Worm (Caenorhabditis elegans) whole organism, L4/young adult: ENCODE data around the gene such-1.

Source experiments
- W03F9.2 ChIP-seq: fragments of 150-350 bp; optimal IDR thresholded peaks from 2 replicates; lab custom pipeline; 2014; ENCODE audit warnings: missing biosample characterization, missing genetic modification characterization
- dao-5 ChIP-seq: sonication (generic microtip); optimal IDR thresholded peaks from 2 replicates; lab custom pipeline; 2016; ENCODE audit warnings: missing genotype, missing genetic modification characterization, moderate library complexity, missing compliant biosample characterization
- him-1 ChIP-seq: sonication (generic microtip); optimal IDR thresholded peaks from 2 replicates; lab custom pipeline; 2016; ENCODE audit warnings: missing genotype, missing genetic modification reagents, missing genetic modification characterization, missing compliant biosample characterization

Gene such-1

ce11 chrIII:11523504-11524025, at the start of gene such-1, which contains the start of gene Y66D12A.16:
Gene such-1, minus strand, starts transcription at chrIII:11523759.
Gene Y66D12A.16, plus strand, starts transcription at chrIII:11523554.
- TF ChIP-seq him-1 (tag; lab: Kevin White, UChicago) = no peak
- TF ChIP-seq dao-5 (tag; lab: Kevin White, UChicago) = no peak
- TF ChIP-seq W03F9.2 (tag; lab: Kevin White, UChicago) = no peak

- TF ChIP-seq him-1 (tag; lab: Kevin White, UChicago) = no peak
- TF ChIP-seq W03F9.2 (tag; lab: Kevin White, UChicago) = no peak
- no peak for TF ChIP-seq dao-5 (tag; lab: Kevin White, UChicago)
These were observed 44.3 kb upstream of the such-1 start, which contains the start of gene psme-3 for ce11 chrIII:11567837-11568236. Gene psme-3, plus strand, starts transcription at chrIII:11568137.

- no peak for TF ChIP-seq him-1 (tag; lab: Kevin White, UChicago)
- TF ChIP-seq dao-5 (tag; lab: Kevin White, UChicago) = no peak
- no peak for TF ChIP-seq W03F9.2 (tag; lab: Kevin White, UChicago)
These were observed 42.0 kb upstream of the such-1 start, which contains the start of gene Y66D12A.10 for ce11 chrIII:11565602-11566001. Gene Y66D12A.10, plus strand, starts transcription at chrIII:11565874.

DNA sequence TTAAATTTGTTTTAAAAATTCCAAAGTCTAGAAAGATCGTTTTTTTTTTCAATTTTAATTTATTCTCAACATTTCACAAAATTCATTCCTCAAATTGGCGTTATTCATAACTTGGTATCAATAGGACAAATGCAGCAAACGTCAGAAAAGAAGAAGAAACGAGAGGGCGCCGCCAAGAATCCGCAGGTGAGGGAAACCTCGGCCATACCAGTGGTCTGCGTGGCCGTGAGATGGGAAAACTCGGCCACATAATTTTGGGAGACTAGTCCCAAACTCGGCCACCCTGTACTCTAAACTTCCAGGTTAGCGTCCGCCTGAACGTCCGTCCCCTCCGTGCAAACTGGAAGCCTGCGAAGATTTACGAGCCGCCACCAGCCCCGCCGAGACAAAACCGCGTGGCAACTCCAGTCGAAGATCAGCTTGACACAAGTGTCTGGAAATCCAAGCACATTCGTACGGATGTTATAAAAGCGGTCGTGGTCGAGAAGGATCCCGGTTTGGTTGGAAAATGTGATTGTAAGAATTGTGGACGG, 39.9 kb upstream of the such-1 start, which contains the start of gene Y66D12A.11:
TSS of gene Y66D12A.11 (plus strand) at position 51 of the 533 bp plus-strand sequence.
- TF ChIP-seq W03F9.2 (tag; lab: Kevin White, UChicago) = no peak
- TF ChIP-seq dao-5 (tag; lab: Kevin White, UChicago) = no peak
- TF ChIP-seq him-1 (tag; lab: Kevin White, UChicago) = no peak

DNA sequence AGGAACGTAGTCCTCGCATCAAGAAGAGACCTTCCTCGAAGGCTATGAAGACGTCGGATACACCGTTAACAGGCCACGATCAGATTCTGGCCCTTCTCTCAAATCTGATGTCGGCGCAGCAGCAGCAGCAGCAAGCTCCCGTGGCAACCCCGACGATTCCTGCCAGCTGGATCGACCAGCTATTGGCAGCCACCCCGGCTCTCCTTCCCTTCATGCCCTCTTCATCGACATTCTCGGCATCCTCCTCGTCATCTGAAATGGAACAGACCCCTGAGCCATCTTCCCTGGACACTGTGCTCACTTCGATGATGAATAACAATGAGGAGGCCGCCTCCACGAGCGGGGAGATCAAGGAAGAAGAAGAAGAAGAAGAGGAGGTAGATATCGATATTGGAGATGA, 38.0 kb upstream of the such-1 start:
- no peak for TF ChIP-seq him-1 (tag; lab: Kevin White, UChicago)
- TF ChIP-seq dao-5 (tag; lab: Kevin White, UChicago) = no peak
- no peak for TF ChIP-seq W03F9.2 (tag; lab: Kevin White, UChicago)

DNA sequence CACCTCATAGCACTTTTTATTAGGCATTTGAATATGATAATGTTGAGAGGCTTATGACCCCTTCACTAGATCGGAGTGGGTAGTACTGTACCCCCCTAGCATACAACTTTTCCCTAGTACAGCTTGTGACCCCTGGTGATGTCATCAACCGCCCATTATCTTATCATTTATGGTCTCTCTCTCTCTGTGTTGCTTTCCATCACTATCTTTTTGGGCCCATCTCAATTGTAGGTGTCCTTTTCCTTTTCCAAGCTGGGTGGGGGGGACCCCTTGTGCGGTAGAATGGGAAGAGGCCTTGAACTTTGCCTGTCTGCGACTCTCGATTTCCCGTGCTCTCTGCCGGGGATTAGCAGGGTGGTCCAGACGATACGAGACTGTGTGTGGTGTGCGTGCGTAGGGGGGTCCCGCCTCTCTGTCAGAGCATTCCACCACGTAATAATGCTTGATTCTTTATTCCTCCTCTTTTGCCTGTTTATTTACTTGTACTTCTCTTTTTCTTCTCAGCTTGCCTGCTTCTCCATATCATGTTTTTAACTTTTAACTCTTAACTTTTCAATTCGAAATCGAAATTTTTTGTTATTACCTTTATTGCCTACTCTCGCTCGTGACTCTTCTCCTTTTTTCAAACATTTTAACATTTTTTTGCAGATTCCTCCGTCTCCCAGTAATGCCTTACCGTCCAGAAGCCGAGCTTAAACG, 37.1 kb upstream of the such-1 start, which contains the start of gene ztf-29:
TSS of gene ztf-29 (plus strand) at position 649 of the 699 bp plus-strand sequence.
- TF ChIP-seq him-1 (tag; lab: Kevin White, UChicago) (no peak), dao-5 (tag; lab: Kevin White, UChicago) (no peak), W03F9.2 (tag; lab: Kevin White, UChicago) (no peak)

- no peak for TF ChIP-seq W03F9.2 (tag; lab: Kevin White, UChicago)
- no peak for TF ChIP-seq him-1 (tag; lab: Kevin White, UChicago)
- TF ChIP-seq dao-5 (tag; lab: Kevin White, UChicago) = no peak
These were observed 36.1 kb upstream of the such-1 start for ce11 chrIII:11559677-11560076.

DNA sequence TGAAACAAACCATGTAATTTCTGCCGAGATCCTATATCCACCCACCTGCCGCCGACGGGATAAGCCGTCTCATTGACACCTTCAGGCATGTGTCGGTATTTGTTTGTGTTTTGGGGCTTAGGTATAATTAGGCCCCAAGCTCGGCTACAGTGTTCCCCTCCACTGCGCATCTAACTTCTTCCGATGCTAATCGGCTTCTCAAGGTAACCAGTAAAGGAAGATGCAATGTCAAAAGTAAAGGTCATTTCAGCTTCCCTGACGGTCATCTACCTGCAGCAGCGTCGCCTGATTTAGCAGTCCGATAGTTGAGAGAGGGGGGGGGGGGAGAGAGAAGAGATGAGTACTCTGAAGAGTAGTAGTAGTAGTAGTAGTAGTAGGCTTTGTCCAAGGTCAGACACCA, 34.7 kb upstream of the such-1 start:
- TF ChIP-seq W03F9.2 (tag; lab: Kevin White, UChicago) (no peak), dao-5 (tag; lab: Kevin White, UChicago) (no peak), him-1 (tag; lab: Kevin White, UChicago) (no peak)

ce11 chrIII:11556860-11557259, 33.3 kb upstream of the such-1 start:
- TF ChIP-seq him-1 (tag; lab: Kevin White, UChicago) (no peak), dao-5 (tag; lab: Kevin White, UChicago) (no peak), W03F9.2 (tag; lab: Kevin White, UChicago) (no peak)

ce11 chrIII:11554701-11555111, 31.1 kb upstream of the such-1 start:
- no peak for TF ChIP-seq W03F9.2 (tag; lab: Kevin White, UChicago)
- no peak for TF ChIP-seq dao-5 (tag; lab: Kevin White, UChicago)
- no peak for TF ChIP-seq him-1 (tag; lab: Kevin White, UChicago)

DNA sequence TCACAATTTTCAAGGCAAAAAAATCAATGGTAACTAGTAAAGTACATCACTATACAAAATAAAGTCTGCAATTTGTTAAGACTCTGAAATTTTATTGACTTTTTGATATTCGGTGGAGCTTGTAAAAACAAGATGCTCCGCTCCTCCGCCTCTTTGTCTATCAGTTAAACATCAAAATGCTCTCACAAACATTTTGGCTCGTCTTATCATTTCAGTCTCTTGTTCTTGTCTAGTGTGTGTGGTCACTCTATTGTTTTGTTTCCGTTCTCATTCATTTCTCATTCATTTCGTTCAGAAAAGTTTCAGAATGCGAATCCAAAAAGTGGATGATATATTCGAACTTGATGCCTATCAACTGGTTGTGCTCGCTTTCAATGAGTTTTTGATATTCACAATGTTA, 24.5 kb upstream of the such-1 start, which contains the start of gene Y66D12A.13:
TSS of gene Y66D12A.13 (plus strand) at position 301 of the 400 bp plus-strand sequence.
- TF ChIP-seq dao-5 (tag; lab: Kevin White, UChicago) = no peak
- no peak for TF ChIP-seq W03F9.2 (tag; lab: Kevin White, UChicago)
- no peak for TF ChIP-seq him-1 (tag; lab: Kevin White, UChicago)

- TF ChIP-seq dao-5 (tag; lab: Kevin White, UChicago) (no peak), W03F9.2 (tag; lab: Kevin White, UChicago) (no peak), him-1 (tag; lab: Kevin White, UChicago) (no peak)
These were observed 21.4 kb upstream of the such-1 start for ce11 chrIII:11544947-11545346.

- TF ChIP-seq dao-5 (tag; lab: Kevin White, UChicago) = no peak
- no peak for TF ChIP-seq W03F9.2 (tag; lab: Kevin White, UChicago)
- no peak for TF ChIP-seq him-1 (tag; lab: Kevin White, UChicago)
These were observed 11.9 kb upstream of the such-1 start for ce11 chrIII:11535453-11535852.
